Worm (Caenorhabditis elegans) whole organism, young adult: Measurements from ENCODE around the gene mrps-26.

Source experiments
- B0019.2 ChIP-seq: fragments of 200-800 bp; sonication (Bioruptor generic); conservative IDR thresholded peaks from 2 replicates; pipeline ENCODE4 v1.3.6; 2022; ENCODE audit warnings: missing genetic modification reagents, missing genetic modification characterization, missing compliant biosample characterization
- B0035.1 ChIP-seq: sonication (generic microtip); optimal IDR thresholded peaks from 2 replicates; lab custom pipeline; 2016; ENCODE audit warnings: missing genetic modification characterization, mild to moderate bottlenecking, missing compliant biosample characterization, missing genotype, missing genetic modification reagents
- B0261.1 ChIP-seq: sonication (generic microtip); optimal IDR thresholded peaks from 2 replicates; lab custom pipeline; 2016; ENCODE audit warnings: mild to moderate bottlenecking, missing genetic modification characterization, moderate library complexity, missing compliant biosample characterization
- F22D6.2 ChIP-seq: sonication (generic microtip); optimal IDR thresholded peaks from 2 replicates; lab custom pipeline; 2016; ENCODE audit warnings: mild to moderate bottlenecking, missing genetic modification characterization, missing compliant biosample characterization
- F23B12.7 ChIP-seq: sonication (generic microtip); optimal IDR thresholded peaks from 2 replicates; lab custom pipeline; 2017; ENCODE audit warnings: missing genetic modification characterization, mild to moderate bottlenecking, missing compliant biosample characterization, antibody characterized with exemption, moderate library complexity; ENCODE audit not compliant: insufficient read depth
- F37B4.10 ChIP-seq: fragments of 200-800 bp; sonication (Bioruptor generic); IDR thresholded peaks from 2 replicates; pipeline ENCODE4 v1.3.6; 2022; ENCODE audit warnings: missing genetic modification characterization, missing compliant biosample characterization
- T07F8.4 ChIP-seq: sonication (generic microtip); optimal IDR thresholded peaks from 2 replicates; lab custom pipeline; 2016; ENCODE audit warnings: mild to moderate bottlenecking, missing genetic modification characterization, moderate library complexity, missing compliant biosample characterization
- T26A5.8 ChIP-seq: sonication (generic microtip); optimal IDR thresholded peaks from 2 replicates; lab custom pipeline; 2016; ENCODE audit warnings: missing genetic modification characterization, missing compliant biosample characterization
- Y53F4B.3 ChIP-seq: fragments of 200-800 bp; sonication (Bioruptor generic); IDR thresholded peaks from 2 replicates; pipeline ENCODE4 v1.3.6; 2022; ENCODE audit warnings: missing genetic modification reagents, missing genetic modification characterization, missing compliant biosample characterization
- Y53G8AR.9 ChIP-seq: fragments of 200-800 bp; sonication (Bioruptor generic); conservative IDR thresholded peaks from 2 replicates; pipeline ENCODE4 v1.3.6; 2022; ENCODE audit warnings: missing genetic modification reagents, missing genetic modification characterization, missing compliant biosample characterization
- Y79H2A.3 ChIP-seq: fragments of 200-800 bp; sonication (Bioruptor generic); conservative IDR thresholded peaks from 2 replicates; pipeline ENCODE4 v1.3.6; 2022; ENCODE audit warnings: missing genetic modification reagents, missing genetic modification characterization, missing compliant biosample characterization
- Y95B8A.8 ChIP-seq: fragments of 200-800 bp; sonication (Bioruptor generic); IDR thresholded peaks from 2 replicates; pipeline ENCODE4 v1.3.6; 2022; ENCODE audit warnings: missing genetic modification reagents, missing genetic modification characterization, missing compliant biosample characterization
- akir-1 ChIP-seq: fragments of 200-800 bp; sonication (Bioruptor generic); optimal IDR thresholded peaks from 2 replicates; lab custom pipeline; 2018; ENCODE audit warnings: mild to moderate bottlenecking, missing genetic modification characterization, moderate library complexity, missing compliant biosample characterization
- aptf-3 ChIP-seq: fragments of 200-800 bp; sonication (Bioruptor generic); IDR thresholded peaks from 2 replicates; pipeline ENCODE4 v1.3.6; 2022; ENCODE audit warnings: missing genetic modification characterization, missing compliant biosample characterization
- atf-7 ChIP-seq: sonication (generic microtip); optimal IDR thresholded peaks from 2 replicates; lab custom pipeline; 2017; ENCODE audit warnings: mild to moderate bottlenecking, missing genetic modification characterization, missing compliant biosample characterization
- attf-5 ChIP-seq: fragments of 200-800 bp; sonication (Bioruptor generic); optimal IDR thresholded peaks from 2 replicates; lab custom pipeline; 2018; ENCODE audit warnings: mild to moderate bottlenecking, missing genetic modification characterization, missing compliant biosample characterization
- bed-2 ChIP-seq: fragments of 200-800 bp; sonication (Bioruptor generic); IDR thresholded peaks from 2 replicates; pipeline ENCODE4 v1.3.6; 2022; ENCODE audit warnings: missing genetic modification reagents, missing genetic modification characterization, missing compliant biosample characterization
- ccch-3 ChIP-seq: fragments of 200-800 bp; sonication (Bioruptor generic); optimal IDR thresholded peaks from 2 replicates; lab custom pipeline; 2018; ENCODE audit warnings: mild to moderate bottlenecking, missing genetic modification characterization, missing compliant biosample characterization
- ceh-100 ChIP-seq: fragments of 200-800 bp; sonication (Bioruptor generic); IDR thresholded peaks from 2 replicates; pipeline ENCODE4 v1.3.6; 2022; ENCODE audit warnings: missing genetic modification reagents, missing genetic modification characterization, missing compliant biosample characterization
- ceh-27 ChIP-seq: fragments of 200-800 bp; sonication (Bioruptor generic); optimal IDR thresholded peaks from 2 replicates; lab custom pipeline; 2018; ENCODE audit warnings: mild to moderate bottlenecking, missing genetic modification characterization, moderate library complexity, missing compliant biosample characterization
- ceh-40 ChIP-seq: fragments of 200-800 bp; sonication (Bioruptor generic); IDR thresholded peaks from 2 replicates; pipeline ENCODE4 v1.3.6; 2022; ENCODE audit warnings: missing genetic modification characterization, missing compliant biosample characterization
- dox-1 ChIP-seq: fragments of 200-800 bp; sonication (Bioruptor generic); IDR thresholded peaks from 2 replicates; pipeline ENCODE4 v1.3.6; 2022; ENCODE audit warnings: missing genetic modification reagents, missing genetic modification characterization, missing compliant biosample characterization
- dpl-1 ChIP-seq: fragments of 150-350 bp; optimal IDR thresholded peaks from 2 replicates; lab custom pipeline; 2014; ENCODE audit warnings: missing biosample characterization, missing genetic modification reagents, missing genetic modification characterization
- egl-18 ChIP-seq: fragments of 200-800 bp; sonication (Bioruptor generic); IDR thresholded peaks from 2 replicates; pipeline ENCODE4 v1.3.6; 2022; ENCODE audit warnings: missing genetic modification reagents, missing genetic modification characterization, missing compliant biosample characterization
- ekl-4 ChIP-seq: fragments of 200-800 bp; sonication (Bioruptor generic); IDR thresholded peaks from 2 replicates; pipeline ENCODE4 v1.3.6; 2022; ENCODE audit warnings: missing genetic modification reagents, missing genetic modification characterization, missing compliant biosample characterization
- ets-4 ChIP-seq: fragments of 200-800 bp; sonication (Bioruptor generic); optimal IDR thresholded peaks from 2 replicates; lab custom pipeline; 2018; ENCODE audit warnings: mild to moderate bottlenecking, missing genetic modification characterization, missing compliant biosample characterization
- hlh-12 ChIP-seq: sonication (generic microtip); optimal IDR thresholded peaks from 2 replicates; lab custom pipeline; 2016; ENCODE audit warnings: missing genetic modification characterization, missing compliant biosample characterization
- hsf-1 ChIP-seq: fragments of 200-800 bp; sonication (Bioruptor generic); IDR thresholded peaks from 2 replicates; pipeline ENCODE4 v1.3.6; 2022; ENCODE audit warnings: missing genetic modification reagents, missing genetic modification characterization, missing compliant biosample characterization
- lin-26 ChIP-seq: fragments of 200-800 bp; sonication (Bioruptor generic); IDR thresholded peaks from 2 replicates; pipeline ENCODE4 v1.3.6; 2022; ENCODE audit warnings: missing genetic modification reagents, missing genetic modification characterization, missing compliant biosample characterization
- lir-1 ChIP-seq: fragments of 200-800 bp; sonication (Bioruptor generic); conservative IDR thresholded peaks from 2 replicates; pipeline ENCODE4 v1.3.6; 2022; ENCODE audit warnings: missing genetic modification reagents, missing genetic modification characterization, missing compliant biosample characterization
- lsy-27 ChIP-seq: sonication (generic microtip); optimal IDR thresholded peaks from 2 replicates; lab custom pipeline; 2017; ENCODE audit warnings: missing genetic modification characterization, mild to moderate bottlenecking, missing compliant biosample characterization, antibody characterized with exemption, missing genotype, borderline replicate concordance; ENCODE audit not compliant: insufficient read depth
- madf-6 ChIP-seq: fragments of 200-800 bp; sonication (Bioruptor generic); IDR thresholded peaks from 2 replicates; pipeline ENCODE4 v1.3.6; 2022; ENCODE audit warnings: missing genetic modification reagents, missing genetic modification characterization, missing compliant biosample characterization
- nhr-120 ChIP-seq: fragments of 200-800 bp; sonication (Bioruptor generic); IDR thresholded peaks from 2 replicates; pipeline ENCODE4 v1.3.6; 2022; ENCODE audit warnings: missing genetic modification characterization, missing compliant biosample characterization
- nhr-179 ChIP-seq: sonication (generic microtip); optimal IDR thresholded peaks from 2 replicates; lab custom pipeline; 2016; ENCODE audit warnings: mild to moderate bottlenecking, missing genetic modification characterization, missing compliant biosample characterization
- nhr-27 ChIP-seq: fragments of 200-800 bp; sonication (Bioruptor generic); optimal IDR thresholded peaks from 2 replicates; lab custom pipeline; 2018; ENCODE audit warnings: mild to moderate bottlenecking, missing genetic modification characterization, moderate library complexity, missing compliant biosample characterization
- pbrm-1 ChIP-seq: fragments of 200-800 bp; sonication (Bioruptor generic); IDR thresholded peaks from 2 replicates; pipeline ENCODE4 v1.3.6; 2022; ENCODE audit warnings: missing genetic modification reagents, missing genetic modification characterization, missing compliant biosample characterization
- rcor-1 ChIP-seq: fragments of 200-800 bp; sonication (Bioruptor generic); IDR thresholded peaks from 2 replicates; pipeline ENCODE4 v1.3.6; 2022; ENCODE audit warnings: missing genetic modification reagents, missing genetic modification characterization, missing compliant biosample characterization
- rec-8 ChIP-seq, 2 experiments: sonication (generic microtip); optimal IDR thresholded peaks; 2 replicates each; lab custom pipeline; 2016; ENCODE audit warnings: mild to moderate bottlenecking in 2 of 2, missing genetic modification characterization in 2 of 2, missing genetic modification reagents in 2 of 2, missing genotype in 2 of 2, missing biosample characterization in 1 of 2, missing compliant biosample characterization in 1 of 2, moderate library complexity in 1 of 2
- rpc-1 ChIP-seq, 2 experiments: fragments of 150-350 bp in 1 of 2; sonication (generic microtip) in 1 of 2; optimal IDR thresholded peaks; 2 replicates each; lab custom pipeline; 2014 to 2018; ENCODE audit warnings: missing biosample characterization in 1 of 2, missing genetic modification characterization in 1 of 2, missing genetic modification reagents in 1 of 2, missing genotype in 1 of 2
- sdz-38 ChIP-seq: sonication (generic microtip); optimal IDR thresholded peaks from 2 replicates; lab custom pipeline; 2016; ENCODE audit warnings: missing genotype, missing genetic modification characterization, missing compliant biosample characterization
- snpc-1.1 ChIP-seq: sonication (generic microtip); optimal IDR thresholded peaks from 2 replicates; lab custom pipeline; 2017; ENCODE audit warnings: missing genetic modification characterization, mild to moderate bottlenecking, missing compliant biosample characterization, antibody characterized with exemption, moderate library complexity, missing genotype, missing genetic modification reagents; ENCODE audit not compliant: insufficient read depth
- snpc-3.4 ChIP-seq: sonication (generic microtip); optimal IDR thresholded peaks from 2 replicates; lab custom pipeline; 2017; ENCODE audit warnings: missing genetic modification characterization, mild to moderate bottlenecking, missing compliant biosample characterization, antibody characterized with exemption, moderate library complexity, missing genotype, missing genetic modification reagents
- snpc-4 ChIP-seq, 5 experiments: fragments of 150-350 bp in 1 of 5; sonication (generic microtip) in 4 of 5; optimal IDR thresholded peaks; 2 replicates each; lab custom pipeline; 2014 to 2018; ENCODE audit warnings: missing genetic modification characterization in 5 of 5, missing biosample characterization in 3 of 5, antibody characterized with exemption in 2 of 5, mild to moderate bottlenecking in 2 of 5, missing compliant biosample characterization in 2 of 5, missing genotype in 2 of 5, moderate library complexity in 2 of 5, missing genetic modification reagents in 1 of 5
- sptf-2 ChIP-seq: fragments of 200-800 bp; sonication (Bioruptor generic); optimal IDR thresholded peaks from 2 replicates; lab custom pipeline; 2018; ENCODE audit warnings: mild to moderate bottlenecking, missing genetic modification characterization, missing compliant biosample characterization
- unc-130 ChIP-seq: sonication (generic microtip); optimal IDR thresholded peaks from 2 replicates; lab custom pipeline; 2016; ENCODE audit warnings: missing genetic modification reagents, missing genetic modification characterization, missing compliant biosample characterization
- unc-62 ChIP-seq: fragments of 150-350 bp; optimal IDR thresholded peaks from 2 replicates; lab custom pipeline; 2014; ENCODE audit warnings: missing biosample characterization, missing genetic modification reagents, missing genetic modification characterization
- xnd-1 ChIP-seq: sonication (generic microtip); optimal IDR thresholded peaks from 2 replicates; lab custom pipeline; 2016; ENCODE audit warnings: missing genotype, missing genetic modification reagents, missing genetic modification characterization, missing compliant biosample characterization

mrps-26 gene

ce11 chrIII:5230415-5230814 lies 4.0 kb upstream of the mrps-26 start, which contains the start of gene prmt-5 (continued):
- TF ChIP-seq pbrm-1 (GFP tag; lab: Robert Waterston, UW) (peak; percentile 68; the same call in 1 of the 2 replicates), ccch-3 (GFP tag; lab: Kevin White, UChicago) (no peak), T07F8.4 (tag; lab: Kevin White, UChicago) (no peak), ekl-4 (GFP tag; lab: Robert Waterston, UW) (peak; percentile 87), B0035.1 (tag; lab: Kevin White, UChicago) (peak; percentile 76), nhr-120 (GFP tag; lab: Robert Waterston, UW) (no peak), ceh-100 (GFP tag; lab: Robert Waterston, UW) (peak; percentile 56), akir-1 (no peak), lsy-27 (tag; lab: Kevin White, UChicago) (no peak), rec-8 (tag; optimal IDR thresholded peaks at IDR 0.05; lab: Kevin White, UChicago) (no peak), Y79H2A.3 (GFP tag; lab: Robert Waterston, UW) (0 out of 2 replicates have a peak, but pooled peaks have one; percentile 34), unc-62 (GFP tag; lab: Kevin White, UChicago) (no peak), T26A5.8 (tag; lab: Kevin White, UChicago) (peak; percentile 36), nhr-27 (peak; percentile 73), atf-7 (tag; lab: Kevin White, UChicago) (peak; percentile 79), aptf-3 (GFP tag; lab: Robert Waterston, UW) (no peak), ceh-27 (GFP tag; lab: Kevin White, UChicago) (peak; percentile 12), F23B12.7 (tag; lab: Kevin White, UChicago) (no peak), hlh-12 (tag; lab: Kevin White, UChicago) (no peak), B0261.1 (tag; lab: Kevin White, UChicago) (peak; percentile 22), dox-1 (GFP tag; lab: Robert Waterston, UW) (peak; percentile 59), rcor-1 (GFP tag; lab: Robert Waterston, UW) (peak; percentile 52; the same call in 1 of the 2 replicates), sptf-2 (GFP tag; lab: Kevin White, UChicago) (no peak), sdz-38 (no peak), ets-4 (GFP tag; lab: Kevin White, UChicago) (peak; percentile 9), snpc-1.1 (tag; lab: Kevin White, UChicago) (peak; percentile 29), lin-26 (0 out of 2 replicates have a peak, but pooled peaks have one; percentile 53), rpc-1 (optimal IDR thresholded peaks at IDR 0.05; lab: Kevin White, UChicago) (no peak), rpc-1 (tag; optimal IDR thresholded peaks at IDR 0.05; lab: Kevin White, UChicago) (no peak), xnd-1 (tag; lab: Kevin White, UChicago) (peak; percentile 43), F22D6.2 (tag; lab: Kevin White, UChicago) (no peak), hsf-1 (peak; percentile 66; the same call in 1 of the 2 replicates), unc-130 (GFP tag; lab: Kevin White, UChicago) (peak; percentile 67), Y95B8A.8 (peak; percentile 79; the same call in 1 of the 2 replicates), snpc-4 (GFP tag; optimal IDR thresholded peaks at IDR 0.05; lab: Kevin White, UChicago) (no peak), snpc-4 (tag; optimal IDR thresholded peaks at IDR 0.05; lab: Kevin White, UChicago) (peak in 2 of 4 experiments; percentile 28 to 48), madf-6 (GFP tag; lab: Robert Waterston, UW) (peak; percentile 84), bed-2 (GFP tag; lab: Robert Waterston, UW) (no peak), dpl-1 (no peak), lir-1 (GFP tag; lab: Robert Waterston, UW) (no peak), ceh-40 (GFP tag; lab: Robert Waterston, UW) (no peak), Y53F4B.3 (GFP tag; lab: Robert Waterston, UW) (no peak), F37B4.10 (GFP tag; lab: Robert Waterston, UW) (no peak), B0019.2 (GFP tag; lab: Robert Waterston, UW) (no peak), nhr-179 (no peak), Y53G8AR.9 (peak; percentile 85), attf-5 (no peak), egl-18 (GFP tag; lab: Robert Waterston, UW) (no peak), snpc-3.4 (peak; percentile 62)
